Worm (Caenorhabditis elegans): ENCODE measurements around the gene daf-9.

The daf-9 gene

DNA sequence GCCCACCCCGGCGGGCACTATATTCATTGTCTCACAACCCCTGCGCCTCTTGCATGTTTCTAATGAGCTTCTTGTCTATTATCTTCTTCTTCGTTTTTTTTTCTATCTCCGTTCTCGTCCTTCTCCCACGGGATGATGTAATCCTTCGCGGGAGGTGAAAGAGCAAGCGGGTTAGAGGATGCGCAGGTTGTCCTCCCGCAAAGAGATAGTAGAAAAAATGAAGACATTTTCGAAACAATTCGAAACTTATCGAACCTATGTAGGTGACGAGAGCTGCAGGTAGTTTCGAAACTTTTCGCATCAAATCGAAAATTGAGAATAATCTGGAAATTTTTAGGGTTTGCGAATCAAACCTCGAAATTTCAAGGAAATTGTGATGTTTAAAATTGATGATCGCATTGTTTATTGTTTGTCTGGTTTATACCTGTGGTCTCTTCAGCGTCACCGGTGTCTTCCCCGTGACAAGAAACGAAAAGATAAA, 53.6 kb downstream of the daf-9 start (continued):
- no peak for TF ChIP-seq ama-1 (optimal IDR thresholded peaks at IDR 0.05)
- no peak for TF ChIP-seq fos-1 (tag; optimal IDR thresholded peaks at IDR 0.05)
- TF ChIP-seq pha-4 (GFP tag; IDR thresholded peaks at IDR 0.05) = no peak
- TF ChIP-seq pha-4 (tag; optimal IDR thresholded peaks at IDR 0.05) = no peak
- TF ChIP-seq Y5F2A.4 (GFP tag; optimal IDR thresholded peaks at IDR 0.05) = no peak
- TF ChIP-seq lim-7 (GFP tag; IDR thresholded peaks at IDR 0.05) = no peak
- no peak for TF ChIP-seq lin-1 (GFP tag; IDR thresholded peaks at IDR 0.05)
- TF ChIP-seq nhr-41 (GFP tag; IDR thresholded peaks at IDR 0.05) = peak; percentile 41; the same call in 1 of the 2 replicates
- TF ChIP-seq egl-27 (tag; optimal IDR thresholded peaks at IDR 0.05) = no peak
- peak; percentile 23 for TF ChIP-seq lin-13 (GFP tag; optimal IDR thresholded peaks at IDR 0.05)
- TF ChIP-seq lin-38 (GFP tag; IDR thresholded peaks at IDR 0.05) = no peak
- TF ChIP-seq jun-1 (tag; optimal IDR thresholded peaks at IDR 0.05) = no peak
- TF ChIP-seq spr-3 (GFP tag; optimal IDR thresholded peaks at IDR 0.05) = no peak
- no peak for TF ChIP-seq ctbp-1 (GFP tag; IDR thresholded peaks at IDR 0.05)
- TF ChIP-seq mxl-2 (GFP tag; conservative IDR thresholded peaks at IDR 0.05) = no peak
- TF ChIP-seq nhr-42 (GFP tag; IDR thresholded peaks at IDR 0.05) = no peak
- no peak for TF ChIP-seq F37D6.2 (tag; optimal IDR thresholded peaks at IDR 0.05)
- TF ChIP-seq tag-97 (GFP tag; IDR thresholded peaks at IDR 0.05) = no peak
- no peak for TF ChIP-seq F10B5.3 (tag; optimal IDR thresholded peaks at IDR 0.05)
- TF ChIP-seq F44E2.7 (GFP tag; IDR thresholded peaks at IDR 0.05) = no peak
- TF ChIP-seq zip-2 (tag; optimal IDR thresholded peaks at IDR 0.05) = no peak
- peak; percentile 69 for TF ChIP-seq dmd-6 (GFP tag; IDR thresholded peaks at IDR 0.05)
- no peak for TF ChIP-seq fkh-10 (GFP tag; optimal IDR thresholded peaks at IDR 0.05)
- no peak for TF ChIP-seq spr-1 (tag; optimal IDR thresholded peaks at IDR 0.05)
- TF ChIP-seq arid-1 (GFP tag; conservative IDR thresholded peaks at IDR 0.05) = no peak
- TF ChIP-seq ceh-44 (GFP tag; IDR thresholded peaks at IDR 0.05) = no peak
- peak; percentile 72 for TF ChIP-seq nhr-28 (tag; optimal IDR thresholded peaks at IDR 0.05)
- TF ChIP-seq mep-1 (tag; optimal IDR thresholded peaks at IDR 0.05) = peak; percentile 75
- peak; percentile 8 for TF ChIP-seq mxl-3 (GFP tag; optimal IDR thresholded peaks at IDR 0.05)
- no peak for TF ChIP-seq egl-43 (GFP tag; IDR thresholded peaks at IDR 0.05)
- peak; percentile 26 for TF ChIP-seq rbr-2 (tag; optimal IDR thresholded peaks at IDR 0.05)
- no peak for TF ChIP-seq dpl-1 (GFP tag; optimal IDR thresholded peaks at IDR 0.05)
- no peak for TF ChIP-seq ZK337.2 (GFP tag; IDR thresholded peaks at IDR 0.05)
- no peak for TF ChIP-seq zip-11 (GFP tag; IDR thresholded peaks at IDR 0.05)
- TF ChIP-seq mes-2 (tag; optimal IDR thresholded peaks at IDR 0.05; ENCODE audit: poor library complexity, severe bottlenecking) = peak; percentile 32
- TF ChIP-seq tra-1 (GFP tag; IDR thresholded peaks at IDR 0.05) = peak; percentile 71
- no peak for TF ChIP-seq Y105C5A.15 (GFP tag; IDR thresholded peaks at IDR 0.05)
- TF ChIP-seq ZK546.5 (tag; optimal IDR thresholded peaks at IDR 0.05) = no peak
- no peak for TF ChIP-seq php-3 (GFP tag; IDR thresholded peaks at IDR 0.05)
- TF ChIP-seq hlh-30 (tag; optimal IDR thresholded peaks at IDR 0.05; ENCODE audit: insufficient read depth) = peak; percentile 54
- no peak for TF ChIP-seq nhr-11 (tag; optimal IDR thresholded peaks at IDR 0.05)
- TF ChIP-seq Y75B8A.6 (GFP tag; IDR thresholded peaks at IDR 0.05) = no peak
- no peak for TF ChIP-seq snpc-4 (tag; optimal IDR thresholded peaks at IDR 0.05)
- TF ChIP-seq skn-1 (tag; optimal IDR thresholded peaks at IDR 0.05) = no peak
- no peak for TF ChIP-seq unc-39 (tag; optimal IDR thresholded peaks at IDR 0.05)
- no peak for TF ChIP-seq saeg-2 (GFP tag; IDR thresholded peaks at IDR 0.05)
- no peak for TF ChIP-seq cey-2 (tag; optimal IDR thresholded peaks at IDR 0.05; ENCODE audit: borderline replicate concordance, insufficient read depth)
- TF ChIP-seq ceh-62 (tag; optimal IDR thresholded peaks at IDR 0.05) = no peak
- no peak for TF ChIP-seq aly-2 (tag; optimal IDR thresholded peaks at IDR 0.05)
- TF ChIP-seq lin-39 (tag; optimal IDR thresholded peaks at IDR 0.05) = no peak
- TF ChIP-seq nhr-237 (tag; optimal IDR thresholded peaks at IDR 0.05) = no peak
- TF ChIP-seq ceh-32 (tag; optimal IDR thresholded peaks at IDR 0.05; ENCODE audit: poor library complexity) = no peak
- TF ChIP-seq nhr-48 (tag; optimal IDR thresholded peaks at IDR 0.05) = peak; percentile 65
